Fruit fly (Drosophila melanogaster): Measurements from ENCODE around the gene Clp.
A peak's percentile ranks its signal among the peaks of the same experiment; 100 is the strongest.

The Clp gene

dm6 chr2L:856690-857488, 37.1 kb downstream of the Clp start (continued):
- peak; percentile 17 for TF ChIP-seq OdsH (GFP tag; optimal IDR thresholded peaks at IDR 0.05)
- no peak for TF ChIP-seq dac (GFP tag; optimal IDR thresholded peaks at IDR 0.05)
- TF ChIP-seq CG34406 (GFP tag; optimal IDR thresholded peaks at IDR 0.05): peak; percentile 46
- TF ChIP-seq CG8119 (GFP tag; IDR thresholded peaks at IDR 0.05): peak; percentile 37; the same call in 1 of the 3 replicates
- TF ChIP-seq Met (GFP tag; optimal IDR thresholded peaks at IDR 0.05): peak; percentile 19
- peak; percentile 37 for TF ChIP-seq CG8632 (GFP tag; optimal IDR thresholded peaks at IDR 0.05)
- peak; percentile 16 for TF ChIP-seq Sox14 (GFP tag; optimal IDR thresholded peaks at IDR 0.05)

- TF ChIP-seq CG8319 (GFP tag; optimal IDR thresholded peaks at IDR 0.05) (no peak), Hr38 (GFP tag; optimal IDR thresholded peaks at IDR 0.05) (no peak), CG10669 (GFP tag; optimal IDR thresholded peaks at IDR 0.05) (no peak), Eip75B (GFP tag; optimal IDR thresholded peaks at IDR 0.05) (peak; percentile 39), CG34406 (GFP tag; optimal IDR thresholded peaks at IDR 0.05) (no peak), CG11762 (GFP tag; optimal IDR thresholded peaks at IDR 0.05; ENCODE audit: insufficient read depth) (no peak), CG11294 (GFP tag; IDR thresholded peaks at IDR 0.05) (no peak), lz (GFP tag; optimal IDR thresholded peaks at IDR 0.05) (no peak), salr (GFP tag; optimal IDR thresholded peaks at IDR 0.05) (no peak), Ets21C (GFP tag; optimal IDR thresholded peaks at IDR 0.05) (no peak), CG16779 (tag; optimal IDR thresholded peaks at IDR 0.05) (peak; percentile 8), acj6 (GFP tag; optimal IDR thresholded peaks at IDR 0.05) (no peak), Eip93F (GFP tag; optimal IDR thresholded peaks at IDR 0.05) (no peak), CG6792 (GFP tag; optimal IDR thresholded peaks at IDR 0.05) (peak; percentile 40), Hr39 (GFP tag; optimal IDR thresholded peaks at IDR 0.05) (no peak), ss (GFP tag; optimal IDR thresholded peaks at IDR 0.05) (no peak), CG15336 (GFP tag; IDR thresholded peaks at IDR 0.05) (no peak), dsx (GFP tag; optimal IDR thresholded peaks at IDR 0.05; ENCODE audit: poor library complexity, severe bottlenecking) (no peak), Hr4 (GFP tag; optimal IDR thresholded peaks at IDR 0.05) (no peak), CG6276 (GFP tag; optimal IDR thresholded peaks at IDR 0.05) (no peak), Met (GFP tag; optimal IDR thresholded peaks at IDR 0.05) (peak; percentile 7), CG9139 (GFP tag; optimal IDR thresholded peaks at IDR 0.05) (no peak), CG1621 (tag; optimal IDR thresholded peaks at IDR 0.05) (no peak), CG3919 (GFP tag; optimal IDR thresholded peaks at IDR 0.05) (peak; percentile 11), Lpt (GFP tag; optimal IDR thresholded peaks at IDR 0.05) (no peak), CG31627 (GFP tag; optimal IDR thresholded peaks at IDR 0.05) (peak; percentile 43), net (GFP tag; optimal IDR thresholded peaks at IDR 0.05) (no peak), eg (GFP tag; IDR thresholded peaks at IDR 0.05) (0 out of 3 replicates have a peak, but pooled peaks have one; percentile 34), Sox102F (GFP tag; optimal IDR thresholded peaks at IDR 0.05) (peak; percentile 29), dac (GFP tag; optimal IDR thresholded peaks at IDR 0.05) (no peak), achi (GFP tag; optimal IDR thresholded peaks at IDR 0.05) (no peak), vri (GFP tag; optimal IDR thresholded peaks at IDR 0.05) (peak; percentile 45), CG10631 (GFP tag; optimal IDR thresholded peaks at IDR 0.05) (peak; percentile 13), pdm3 (GFP tag; optimal IDR thresholded peaks at IDR 0.05) (peak; percentile 39), esn (GFP tag; optimal IDR thresholded peaks at IDR 0.05) (peak; percentile 57), Eip78C (GFP tag) (peak; percentile 38), CG3032 (tag; optimal IDR thresholded peaks at IDR 0.05) (no peak), Blimp-1 (GFP tag; optimal IDR thresholded peaks at IDR 0.05) (no peak), Smox (GFP tag; optimal IDR thresholded peaks at IDR 0.05) (no peak), Sox15 (GFP tag; optimal IDR thresholded peaks at IDR 0.05) (no peak), CG6163 (GFP tag; IDR thresholded peaks at IDR 0.05) (no peak), cyc (GFP tag; optimal IDR thresholded peaks at IDR 0.05) (no peak), Sox14 (GFP tag; optimal IDR thresholded peaks at IDR 0.05) (peak; percentile 24), topi (GFP tag; optimal IDR thresholded peaks at IDR 0.05) (no peak), OdsH (GFP tag; optimal IDR thresholded peaks at IDR 0.05) (peak; percentile 56), svp (GFP tag) (peak; percentile 60)
These were observed 38.2 kb downstream of the Clp start for dm6 chr2L:857897-858517.

Measured in whole organism, prepupa.